Worm (Caenorhabditis elegans): ENCODE results near the gene F22B5.6.

DNA sequence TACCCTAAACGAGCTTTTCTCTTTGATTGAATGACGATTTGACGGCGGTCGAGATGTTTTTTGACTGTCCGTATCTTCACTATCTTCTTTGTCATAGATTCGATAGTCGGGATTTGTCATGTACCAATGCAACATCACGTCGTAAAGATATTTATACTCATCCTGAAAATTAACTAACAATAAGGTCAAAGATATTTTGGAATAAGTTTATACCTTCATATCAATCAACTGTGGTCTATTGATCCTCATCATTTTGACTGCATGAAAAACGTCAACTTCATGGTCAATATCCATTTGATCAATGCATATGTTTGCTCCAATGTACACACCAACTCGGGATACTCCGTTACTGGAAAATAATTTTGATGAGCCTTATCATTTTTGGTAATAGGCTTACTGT is 32.1 kb upstream of the F22B5.6 start:
- TF ChIP-seq cog-1 (tag; optimal IDR thresholded peaks at IDR 0.05) (no peak), klf-2 (GFP tag; conservative IDR thresholded peaks at IDR 0.05) (no peak), ref-1 (GFP tag; conservative IDR thresholded peaks at IDR 0.05) (no peak), T22C8.4 (GFP tag; IDR thresholded peaks at IDR 0.05) (no peak)

Data from whole organism, midembryonic.